Fruit fly (Drosophila melanogaster) whole organism, embryonic: ENCODE measurements around the gene CG8176.
A peak's percentile ranks its signal among the peaks of the same experiment; 100 is the strongest.

Experiments used
- CG10979 ChIP-seq: fragments of 200-800 bp; sonication (Bioruptor generic); optimal IDR thresholded peaks from 2 replicates; lab custom pipeline; 2018; ENCODE audit warnings: missing biosample characterization, mild to moderate bottlenecking, missing genetic modification characterization, moderate library complexity
- CG12219 ChIP-seq: fragments of 200-800 bp; sonication (Bioruptor generic); optimal IDR thresholded peaks from 3 replicates; lab custom pipeline; 2018; ENCODE audit warnings: missing biosample characterization, mild to moderate bottlenecking, missing genetic modification characterization
- CG12299 ChIP-seq: fragments of 200-800 bp; sonication (Bioruptor generic); optimal IDR thresholded peaks from 2 replicates; lab custom pipeline; 2018; ENCODE audit warnings: missing biosample characterization, mild to moderate bottlenecking, missing genetic modification characterization
- CG12769 ChIP-seq: fragments of 200-800 bp; sonication (Bioruptor generic); optimal IDR thresholded peaks from 2 replicates; lab custom pipeline; 2019; ENCODE audit warnings: missing biosample characterization, mild to moderate bottlenecking, missing genetic modification characterization, moderate library complexity
- CG12942 ChIP-seq: fragments of 200-800 bp; sonication (Bioruptor generic); optimal IDR thresholded peaks from 3 replicates; lab custom pipeline; 2016; ENCODE audit warnings: missing biosample characterization, missing genetic modification characterization
- CG1603 ChIP-seq: fragments of 200-800 bp; sonication (Bioruptor generic); optimal IDR thresholded peaks from 2 replicates; lab custom pipeline; 2019; ENCODE audit warnings: missing biosample characterization, mild to moderate bottlenecking, missing genetic modification characterization, moderate library complexity
- CG1647 ChIP-seq: fragments of 200-800 bp; sonication (Bioruptor generic); optimal IDR thresholded peaks from 3 replicates; lab custom pipeline; 2016; ENCODE audit warnings: missing biosample characterization, missing genetic modification characterization
- CG16813 ChIP-seq: fragments of 200-800 bp; sonication (Bioruptor generic); IDR thresholded peaks from 3 replicates; pipeline ENCODE4 v1.3.6; 2022; ENCODE audit warnings: missing biosample characterization, missing genetic modification characterization; ENCODE audit not compliant: partially characterized antibody
- CG17328 ChIP-seq: fragments of 200-800 bp; sonication (Bioruptor generic); IDR thresholded peaks from 2 replicates; pipeline ENCODE4 v1.3.6; 2022; ENCODE audit warnings: missing biosample characterization, missing genetic modification characterization
- CG3065 ChIP-seq: fragments of 200-800 bp; sonication (Bioruptor generic); optimal IDR thresholded peaks from 2 replicates; lab custom pipeline; 2016; ENCODE audit warnings: missing biosample characterization, missing genetic modification characterization
- CG31224 ChIP-seq: fragments of 200-800 bp; sonication (Bioruptor generic); IDR thresholded peaks from 2 replicates; pipeline ENCODE4 v1.3.6; 2022; ENCODE audit warnings: missing biosample characterization, missing genetic modification characterization
- CG33557 ChIP-seq: fragments of 200-800 bp; sonication (Bioruptor generic); optimal IDR thresholded peaks from 2 replicates; lab custom pipeline; 2019; ENCODE audit warnings: missing biosample characterization, mild to moderate bottlenecking, missing genetic modification characterization, moderate library complexity
- CG34376 ChIP-seq: fragments of 200-800 bp; sonication (Bioruptor generic); optimal IDR thresholded peaks from 2 replicates; lab custom pipeline; 2018; ENCODE audit warnings: missing biosample characterization, mild to moderate bottlenecking, missing genetic modification characterization
- CG42726 ChIP-seq: fragments of 200-800 bp; sonication (Bioruptor generic); IDR thresholded peaks from 2 replicates; pipeline ENCODE4 v1.3.6; 2022; ENCODE audit warnings: missing biosample characterization, missing genetic modification characterization; ENCODE audit not compliant: partially characterized antibody
- CG4360 ChIP-seq: fragments of 200-800 bp; sonication (Bioruptor generic); IDR thresholded peaks from 2 replicates; pipeline ENCODE4 v1.3.6; 2022; ENCODE audit warnings: missing biosample characterization, missing genetic modification characterization
- CG5953 ChIP-seq: fragments of 200-800 bp; sonication (Bioruptor generic); IDR thresholded peaks from 2 replicates; pipeline ENCODE4 v1.3.6; 2022; ENCODE audit warnings: missing biosample characterization, missing genetic modification characterization
- CG7963 ChIP-seq: fragments of 200-800 bp; sonication (Bioruptor generic); IDR thresholded peaks from 3 replicates; pipeline ENCODE4 v1.3.6; 2022; ENCODE audit warnings: missing biosample characterization, missing genetic modification characterization; ENCODE audit not compliant: partially characterized antibody
- CG8388 ChIP-seq: fragments of 200-800 bp; sonication (Bioruptor generic); optimal IDR thresholded peaks from 2 replicates; lab custom pipeline; 2019; ENCODE audit warnings: missing biosample characterization, mild to moderate bottlenecking, missing genetic modification characterization, moderate library complexity
- CG9609 ChIP-seq: fragments of 200-800 bp; sonication (Bioruptor generic); optimal IDR thresholded peaks from 3 replicates; lab custom pipeline; 2016; ENCODE audit warnings: missing biosample characterization, missing genetic modification characterization
- CTCF ChIP-seq: fragments of 200-800 bp; sonication (Bioruptor generic); optimal IDR thresholded peaks from 2 replicates; lab custom pipeline; 2017; ENCODE audit warnings: missing biosample characterization, mild to moderate bottlenecking, missing genetic modification characterization, moderate library complexity
- Doc2 ChIP-seq: fragments of 200-800 bp; sonication (Bioruptor generic); IDR thresholded peaks from 2 replicates; pipeline ENCODE4 v1.3.6; 2022; ENCODE audit warnings: missing biosample characterization, missing genetic modification characterization
- GATAe ChIP-seq: fragments of 200-800 bp; sonication (Bioruptor generic); conservative IDR thresholded peaks from 2 replicates; pipeline ENCODE4 v1.3.6; 2022; ENCODE audit warnings: missing biosample characterization, missing genetic modification characterization
- HLHmδ ChIP-seq: fragments of 200-800 bp; sonication (Bioruptor generic); optimal IDR thresholded peaks from 2 replicates; lab custom pipeline; 2018; ENCODE audit warnings: missing biosample characterization, mild to moderate bottlenecking, missing genetic modification characterization, moderate library complexity
- Med ChIP-seq: fragments of 200-800 bp; sonication (Bioruptor generic); peaks from one replicate; lab custom pipeline; 2016; ENCODE audit warnings: missing biosample characterization, missing genetic modification characterization, mild to moderate bottlenecking, inconsistent platforms, moderate library complexity
- Myb ChIP-seq: fragments of 200-800 bp; sonication (Bioruptor generic); optimal IDR thresholded peaks from 2 replicates; lab custom pipeline; 2016; ENCODE audit warnings: missing biosample characterization, missing genetic modification characterization
- NC2β ChIP-seq: fragments of 200-800 bp; sonication (Bioruptor generic); optimal IDR thresholded peaks from 2 replicates; lab custom pipeline; 2016; ENCODE audit warnings: missing biosample characterization, missing genetic modification characterization
- Nf-YB ChIP-seq: fragments of 200-800 bp; sonication (Bioruptor generic); optimal IDR thresholded peaks from 3 replicates; lab custom pipeline; 2019; ENCODE audit warnings: missing biosample characterization, mild to moderate bottlenecking, missing genetic modification characterization, moderate library complexity
- PHDP ChIP-seq: fragments of 200-800 bp; sonication (Bioruptor generic); optimal IDR thresholded peaks from 3 replicates; lab custom pipeline; 2018; ENCODE audit warnings: missing biosample characterization, mild to moderate bottlenecking, missing genetic modification characterization, moderate library complexity
- Sry-β ChIP-seq: fragments of 200-800 bp; sonication (Bioruptor generic); optimal IDR thresholded peaks from 2 replicates; lab custom pipeline; 2018; ENCODE audit warnings: missing biosample characterization, mild to moderate bottlenecking, missing genetic modification characterization, moderate library complexity
- Stat92E ChIP-seq, 3 experiments: fragments of >200 bp in 2 of 3; fragments of 200-800 bp in 1 of 3; sonication (Bioruptor generic) in 1 of 3; optimal IDR thresholded peaks; 2 replicates each; lab custom pipeline; 2017 to 2019; ENCODE audit warnings: missing biosample characterization in 3 of 3, missing genetic modification characterization in 3 of 3, mild to moderate bottlenecking in 1 of 3, moderate library complexity in 1 of 3
- Trl ChIP-seq, 3 experiments: fragments of >200 bp in 2 of 3; fragments of 200-800 bp in 1 of 3; sonication (Bioruptor generic) in 1 of 3; optimal IDR thresholded peaks; 2 replicates in 1 of 3; 3 replicates in 2 of 3; lab custom pipeline; 2016 to 2017; ENCODE audit warnings: missing biosample characterization in 1 of 3, missing genetic modification characterization in 1 of 3
- ap ChIP-seq: fragments of 200-800 bp; sonication (Bioruptor generic); IDR thresholded peaks from 2 replicates; pipeline ENCODE4 v1.3.6; 2022; ENCODE audit warnings: missing biosample characterization, missing genetic modification characterization
- bsh ChIP-seq, 2 experiments: fragments of 200-800 bp; sonication (Bioruptor generic); optimal IDR thresholded peaks; 2 replicates each; lab custom pipeline; 2017 to 2018; ENCODE audit warnings: mild to moderate bottlenecking in 2 of 2, missing biosample characterization in 2 of 2, missing genetic modification characterization in 2 of 2, moderate library complexity in 1 of 2
- crol ChIP-seq: fragments of 200-800 bp; sonication (Bioruptor generic); IDR thresholded peaks from 2 replicates; pipeline ENCODE4 v1.3.6; 2022; ENCODE audit warnings: missing biosample characterization, missing genetic modification characterization
- dmrt99B ChIP-seq: fragments of 200-800 bp; sonication (Bioruptor generic); optimal IDR thresholded peaks from 2 replicates; lab custom pipeline; 2018; ENCODE audit warnings: missing biosample characterization, mild to moderate bottlenecking, missing genetic modification characterization, moderate library complexity
- fd102C ChIP-seq: fragments of 200-800 bp; sonication (Bioruptor generic); optimal IDR thresholded peaks from 2 replicates; lab custom pipeline; 2018; ENCODE audit warnings: missing biosample characterization, mild to moderate bottlenecking, missing genetic modification characterization, moderate library complexity
- gcm2 ChIP-seq: fragments of 200-800 bp; sonication (Bioruptor generic); optimal IDR thresholded peaks from 2 replicates; lab custom pipeline; 2016; ENCODE audit warnings: missing biosample characterization, missing genetic modification characterization
- ham ChIP-seq: fragments of 200-800 bp; sonication (Bioruptor generic); IDR thresholded peaks from 2 replicates; pipeline ENCODE4 v1.3.6; 2022; ENCODE audit warnings: missing biosample characterization, missing genetic modification characterization
- her ChIP-seq: fragments of 200-800 bp; sonication (Bioruptor generic); optimal IDR thresholded peaks from 2 replicates; lab custom pipeline; 2016; ENCODE audit warnings: missing biosample characterization, missing genetic modification characterization
- kay ChIP-seq: fragments of 200-800 bp; sonication (Bioruptor generic); optimal IDR thresholded peaks from 2 replicates; lab custom pipeline; 2016; ENCODE audit warnings: missing biosample characterization, missing genetic modification characterization
- mam ChIP-seq: fragments of 200-800 bp; sonication (Bioruptor generic); optimal IDR thresholded peaks from 3 replicates; lab custom pipeline; 2016; ENCODE audit warnings: missing biosample characterization, missing genetic modification characterization
- mirr ChIP-seq: fragments of 200-800 bp; sonication (Bioruptor generic); optimal IDR thresholded peaks from 3 replicates; lab custom pipeline; 2018; ENCODE audit warnings: missing biosample characterization, mild to moderate bottlenecking, missing genetic modification characterization
- pb ChIP-seq: fragments of 200-800 bp; sonication (Bioruptor generic); optimal IDR thresholded peaks from 3 replicates; lab custom pipeline; 2016; ENCODE audit warnings: missing biosample characterization, missing genetic modification characterization
- schlank ChIP-seq: fragments of 200-800 bp; sonication (Bioruptor generic); optimal IDR thresholded peaks from 2 replicates; lab custom pipeline; 2018; ENCODE audit warnings: missing biosample characterization, mild to moderate bottlenecking, missing genetic modification characterization
- shn ChIP-seq: fragments of 200-800 bp; sonication (Bioruptor generic); optimal IDR thresholded peaks from 3 replicates; lab custom pipeline; 2016; ENCODE audit warnings: missing biosample characterization, missing genetic modification characterization
- stc ChIP-seq: fragments of 200-800 bp; sonication (Bioruptor generic); IDR thresholded peaks from 2 replicates; pipeline ENCODE4 v1.3.6; 2022; ENCODE audit warnings: missing biosample characterization, missing genetic modification characterization
- unc-4 ChIP-seq: fragments of 200-800 bp; sonication (Bioruptor generic); IDR thresholded peaks from 2 replicates; pipeline ENCODE4 v1.3.6; 2022; ENCODE audit warnings: missing biosample characterization, missing genetic modification characterization; ENCODE audit not compliant: partially characterized antibody
- vvl ChIP-seq: fragments of 200-800 bp; sonication (Bioruptor generic); IDR thresholded peaks from 2 replicates; pipeline ENCODE4 v1.3.6; 2022; ENCODE audit warnings: missing biosample characterization, missing genetic modification characterization
- wdn ChIP-seq: fragments of 200-800 bp; sonication (Bioruptor generic); IDR thresholded peaks from 2 replicates; pipeline ENCODE4 v1.3.6; 2022; ENCODE audit warnings: missing biosample characterization, missing genetic modification characterization

CG8176 gene

dm6 chr3R:9501489-9502415, 14.1 kb upstream of the CG8176 start (continued):
- TF ChIP-seq CG3065 (GFP tag; lab: Kevin White, UChicago) (no peak), CG34376 (GFP tag; lab: Kevin White, UChicago) (no peak), CTCF (GFP tag; lab: Kevin White, UChicago) (no peak), CG1603 (tag; lab: Kevin White, UChicago) (no peak), kay (peak; percentile 2), Med (GFP tag; lab: Kevin White, UChicago) (peak; percentile 54), vvl (GFP tag; lab: Robert Waterston, UW) (peak; percentile 18; the same call in 1 of the 2 replicates), Doc2 (GFP tag; lab: Robert Waterston, UW) (no peak), CG1647 (no peak), unc-4 (GFP tag; lab: Robert Waterston, UW) (no peak), Myb (GFP tag; lab: Kevin White, UChicago) (no peak), schlank (tag; lab: Kevin White, UChicago) (no peak), CG10979 (tag; lab: Kevin White, UChicago) (no peak), CG17328 (GFP tag; lab: Robert Waterston, UW) (no peak), CG4360 (no peak), bsh (GFP tag; optimal IDR thresholded peaks at IDR 0.05; lab: Kevin White, UChicago) (no peak), gcm2 (no peak), HLHmδ (peak; percentile 0), pb (GFP tag; lab: Kevin White, UChicago) (no peak), ham (GFP tag; lab: Robert Waterston, UW) (no peak), wdn (no peak), her (GFP tag; lab: Kevin White, UChicago) (no peak), NC2β (GFP tag; lab: Kevin White, UChicago) (no peak), CG31224 (GFP tag; lab: Robert Waterston, UW) (peak; percentile 26; the same call in 1 of the 2 replicates), PHDP (no peak), CG8388 (GFP tag; lab: Kevin White, UChicago) (no peak), CG9609 (no peak), fd102C (GFP tag; lab: Kevin White, UChicago) (no peak), CG33557 (GFP tag; lab: Kevin White, UChicago) (no peak), CG42726 (GFP tag; lab: Robert Waterston, UW) (no peak), CG12299 (tag; lab: Kevin White, UChicago) (no peak), mam (no peak), stc (no peak), CG12769 (tag; lab: Kevin White, UChicago) (peak; percentile 75), shn (GFP tag; lab: Kevin White, UChicago) (no peak), CG12942 (no peak), ap (GFP tag; lab: Robert Waterston, UW) (no peak), Stat92E (GFP tag; optimal IDR thresholded peaks at IDR 0.05; lab: Kevin White, UChicago) (peak in 1 of 3 experiments; percentile 23), dmrt99B (no peak), mirr (peak; percentile 24), CG7963 (GFP tag; lab: Robert Waterston, UW) (no peak), CG16813 (GFP tag; lab: Robert Waterston, UW) (no peak), Nf-YB (no peak), Trl (optimal IDR thresholded peaks at IDR 0.05; lab: Kevin White, UChicago) (peak in 1 of 2 experiments; percentile 45), Trl (GFP tag; optimal IDR thresholded peaks at IDR 0.05; lab: Kevin White, UChicago) (no peak), GATAe (GFP tag; lab: Robert Waterston, UW) (peak; percentile 66; the same call in 1 of the 2 replicates), CG5953 (GFP tag; lab: Robert Waterston, UW) (no peak), crol (GFP tag; lab: Robert Waterston, UW) (peak; percentile 96), Sry-β (no peak), CG12219 (GFP tag; lab: Kevin White, UChicago) (no peak)
